Worm (Caenorhabditis elegans): Measurements from ENCODE around the gene zhit-3.

DNA sequence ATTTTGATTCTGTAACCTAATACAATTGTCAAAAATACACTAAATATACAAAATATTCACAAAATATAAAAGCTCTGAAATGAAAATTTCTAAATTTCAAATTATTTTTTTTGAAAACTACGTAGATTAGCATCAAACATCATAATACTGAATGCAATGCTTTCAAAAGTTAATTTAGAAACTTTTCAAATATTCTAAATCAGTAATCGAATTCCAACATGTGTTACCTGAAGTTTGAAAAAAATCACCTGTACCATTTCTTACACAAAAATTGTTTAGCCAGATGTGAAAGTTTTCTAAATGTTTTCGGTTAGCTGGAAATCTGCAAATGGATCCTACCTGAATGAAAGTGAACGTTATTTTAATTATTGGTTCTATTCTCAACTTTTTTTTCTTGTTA is 10.1 kb upstream of the zhit-3 start, which contains the start of gene C12D8.20:
- TF ChIP-seq ama-1 (optimal IDR thresholded peaks at IDR 0.05) (no peak), B0310.2 (tag; optimal IDR thresholded peaks at IDR 0.05) (no peak), sea-1 (GFP tag; conservative IDR thresholded peaks at IDR 0.05) (no peak), scrt-1 (GFP tag; IDR thresholded peaks at IDR 0.05) (no peak), ceh-36 (tag; optimal IDR thresholded peaks at IDR 0.05) (no peak)
